Worm (Caenorhabditis elegans): ENCODE measurements around the gene B0303.14.

Gene B0303.14

ce11 chrIII:8733667-8734066 is 17.7 kb upstream of the B0303.14 start:
- TF ChIP-seq cog-1 (tag; optimal IDR thresholded peaks at IDR 0.05) (no peak), klf-2 (GFP tag; conservative IDR thresholded peaks at IDR 0.05) (no peak), med-1 (GFP tag; optimal IDR thresholded peaks at IDR 0.05; ENCODE audit: insufficient read depth) (no peak), ztf-29 (GFP tag; IDR thresholded peaks at IDR 0.05) (no peak), flt-1 (GFP tag; IDR thresholded peaks at IDR 0.05) (no peak), ref-1 (GFP tag; conservative IDR thresholded peaks at IDR 0.05) (no peak), tab-1 (GFP tag; IDR thresholded peaks at IDR 0.05) (no peak), ztf-23 (GFP tag; IDR thresholded peaks at IDR 0.05) (no peak), T22C8.4 (GFP tag; IDR thresholded peaks at IDR 0.05) (no peak)

ce11 chrIII:8733237-8733636 is 17.3 kb upstream of the B0303.14 start:
- no peak for TF ChIP-seq tab-1 (GFP tag; IDR thresholded peaks at IDR 0.05)
- TF ChIP-seq med-1 (GFP tag; optimal IDR thresholded peaks at IDR 0.05; ENCODE audit: insufficient read depth): no peak
- no peak for TF ChIP-seq ztf-23 (GFP tag; IDR thresholded peaks at IDR 0.05)
- TF ChIP-seq T22C8.4 (GFP tag; IDR thresholded peaks at IDR 0.05): no peak
- TF ChIP-seq klf-2 (GFP tag; conservative IDR thresholded peaks at IDR 0.05): no peak
- TF ChIP-seq cog-1 (tag; optimal IDR thresholded peaks at IDR 0.05): no peak
- no peak for TF ChIP-seq flt-1 (GFP tag; IDR thresholded peaks at IDR 0.05)
- no peak for TF ChIP-seq ref-1 (GFP tag; conservative IDR thresholded peaks at IDR 0.05)
- TF ChIP-seq ztf-29 (GFP tag; IDR thresholded peaks at IDR 0.05): no peak

- TF ChIP-seq flt-1 (GFP tag; IDR thresholded peaks at IDR 0.05): no peak
- no peak for TF ChIP-seq tab-1 (GFP tag; IDR thresholded peaks at IDR 0.05)
- TF ChIP-seq ztf-29 (GFP tag; IDR thresholded peaks at IDR 0.05): no peak
- no peak for TF ChIP-seq ztf-23 (GFP tag; IDR thresholded peaks at IDR 0.05)
- TF ChIP-seq ref-1 (GFP tag; conservative IDR thresholded peaks at IDR 0.05): no peak
- no peak for TF ChIP-seq cog-1 (tag; optimal IDR thresholded peaks at IDR 0.05)
- TF ChIP-seq T22C8.4 (GFP tag; IDR thresholded peaks at IDR 0.05): no peak
- TF ChIP-seq med-1 (GFP tag; optimal IDR thresholded peaks at IDR 0.05; ENCODE audit: insufficient read depth): no peak
Observed at ce11 chrIII:8731973-8732372, 16.0 kb upstream of the B0303.14 start.

- TF ChIP-seq flt-1 (GFP tag; IDR thresholded peaks at IDR 0.05) (no peak), klf-2 (GFP tag; conservative IDR thresholded peaks at IDR 0.05) (no peak), tab-1 (GFP tag; IDR thresholded peaks at IDR 0.05) (no peak), cog-1 (tag; optimal IDR thresholded peaks at IDR 0.05) (no peak), T22C8.4 (GFP tag; IDR thresholded peaks at IDR 0.05) (no peak), med-1 (GFP tag; optimal IDR thresholded peaks at IDR 0.05; ENCODE audit: insufficient read depth) (no peak), ztf-23 (GFP tag; IDR thresholded peaks at IDR 0.05) (no peak), ztf-29 (GFP tag; IDR thresholded peaks at IDR 0.05) (no peak)
Observed at ce11 chrIII:8731310-8731709, 15.3 kb upstream of the B0303.14 start, which contains the start of gene ZK370.4. Gene ZK370.4, minus strand, starts transcription at chrIII:8731410.

- TF ChIP-seq ztf-23 (GFP tag; IDR thresholded peaks at IDR 0.05) (no peak), cog-1 (tag; optimal IDR thresholded peaks at IDR 0.05) (no peak), tab-1 (GFP tag; IDR thresholded peaks at IDR 0.05) (no peak), med-1 (GFP tag; optimal IDR thresholded peaks at IDR 0.05; ENCODE audit: insufficient read depth) (no peak), ref-1 (GFP tag; conservative IDR thresholded peaks at IDR 0.05) (no peak), ztf-29 (GFP tag; IDR thresholded peaks at IDR 0.05) (no peak), klf-2 (GFP tag; conservative IDR thresholded peaks at IDR 0.05) (no peak), flt-1 (GFP tag; IDR thresholded peaks at IDR 0.05) (no peak), T22C8.4 (GFP tag; IDR thresholded peaks at IDR 0.05) (no peak)
Observed at ce11 chrIII:8726019-8726894, 10.3 kb upstream of the B0303.14 start.

- no peak for TF ChIP-seq ztf-29 (GFP tag; IDR thresholded peaks at IDR 0.05)
- TF ChIP-seq flt-1 (GFP tag; IDR thresholded peaks at IDR 0.05): no peak
- TF ChIP-seq tab-1 (GFP tag; IDR thresholded peaks at IDR 0.05): no peak
- TF ChIP-seq klf-2 (GFP tag; conservative IDR thresholded peaks at IDR 0.05): no peak
- TF ChIP-seq cog-1 (tag; optimal IDR thresholded peaks at IDR 0.05): no peak
- TF ChIP-seq ref-1 (GFP tag; conservative IDR thresholded peaks at IDR 0.05): no peak
- no peak for TF ChIP-seq ztf-23 (GFP tag; IDR thresholded peaks at IDR 0.05)
- TF ChIP-seq med-1 (GFP tag; optimal IDR thresholded peaks at IDR 0.05; ENCODE audit: insufficient read depth): no peak
- no peak for TF ChIP-seq T22C8.4 (GFP tag; IDR thresholded peaks at IDR 0.05)
Observed at ce11 chrIII:8725224-8725623, 9.2 kb upstream of the B0303.14 start.

- no peak for TF ChIP-seq tab-1 (GFP tag; IDR thresholded peaks at IDR 0.05)
- TF ChIP-seq T22C8.4 (GFP tag; IDR thresholded peaks at IDR 0.05): no peak
- TF ChIP-seq cog-1 (tag; optimal IDR thresholded peaks at IDR 0.05): no peak
- no peak for TF ChIP-seq klf-2 (GFP tag; conservative IDR thresholded peaks at IDR 0.05)
- TF ChIP-seq flt-1 (GFP tag; IDR thresholded peaks at IDR 0.05): no peak
- TF ChIP-seq ref-1 (GFP tag; conservative IDR thresholded peaks at IDR 0.05): no peak
- TF ChIP-seq ztf-29 (GFP tag; IDR thresholded peaks at IDR 0.05): no peak
- no peak for TF ChIP-seq med-1 (GFP tag; optimal IDR thresholded peaks at IDR 0.05; ENCODE audit: insufficient read depth)
- no peak for TF ChIP-seq ztf-23 (GFP tag; IDR thresholded peaks at IDR 0.05)
Observed at ce11 chrIII:8719769-8720252, 3.8 kb upstream of the B0303.14 start, which contains the start of gene hipr-1. Gene hipr-1, plus strand, starts transcription at chrIII:8720202.

ce11 chrIII:8719105-8719504 is 3.1 kb upstream of the B0303.14 start:
- TF ChIP-seq tab-1 (GFP tag; IDR thresholded peaks at IDR 0.05) (no peak), klf-2 (GFP tag; conservative IDR thresholded peaks at IDR 0.05) (no peak), ref-1 (GFP tag; conservative IDR thresholded peaks at IDR 0.05) (no peak), flt-1 (GFP tag; IDR thresholded peaks at IDR 0.05) (no peak), T22C8.4 (GFP tag; IDR thresholded peaks at IDR 0.05) (no peak), cog-1 (tag; optimal IDR thresholded peaks at IDR 0.05) (no peak), ztf-29 (GFP tag; IDR thresholded peaks at IDR 0.05) (no peak), med-1 (GFP tag; optimal IDR thresholded peaks at IDR 0.05; ENCODE audit: insufficient read depth) (no peak), ztf-23 (GFP tag; IDR thresholded peaks at IDR 0.05) (no peak)

ce11 chrIII:8718592-8718991 is 2.6 kb upstream of the B0303.14 start:
- TF ChIP-seq flt-1 (GFP tag; IDR thresholded peaks at IDR 0.05): no peak
- no peak for TF ChIP-seq ztf-23 (GFP tag; IDR thresholded peaks at IDR 0.05)
- no peak for TF ChIP-seq tab-1 (GFP tag; IDR thresholded peaks at IDR 0.05)
- TF ChIP-seq med-1 (GFP tag; optimal IDR thresholded peaks at IDR 0.05; ENCODE audit: insufficient read depth): no peak
- TF ChIP-seq ztf-29 (GFP tag; IDR thresholded peaks at IDR 0.05): no peak
- no peak for TF ChIP-seq cog-1 (tag; optimal IDR thresholded peaks at IDR 0.05)
- TF ChIP-seq ref-1 (GFP tag; conservative IDR thresholded peaks at IDR 0.05): no peak
- TF ChIP-seq klf-2 (GFP tag; conservative IDR thresholded peaks at IDR 0.05): no peak
- no peak for TF ChIP-seq T22C8.4 (GFP tag; IDR thresholded peaks at IDR 0.05)
